Worm (Caenorhabditis elegans) whole organism, young adult: Measurements from ENCODE around the gene ttr-36.

Experiments used
- F22D6.2 ChIP-seq: sonication (generic microtip); optimal IDR thresholded peaks from 2 replicates; lab custom pipeline; 2016; ENCODE audit warnings: mild to moderate bottlenecking, missing genetic modification characterization, missing compliant biosample characterization
- attf-3 ChIP-seq: fragments of 200-800 bp; sonication (Bioruptor generic); conservative IDR thresholded peaks from 2 replicates; pipeline ENCODE4 v1.3.6; 2022; ENCODE audit warnings: missing genetic modification reagents, missing genetic modification characterization, missing compliant biosample characterization
- mes-4 ChIP-seq: sonication (generic microtip); optimal IDR thresholded peaks from 2 replicates; lab custom pipeline; 2016; ENCODE audit warnings: missing genotype, missing genetic modification characterization, missing compliant biosample characterization
- rec-8 ChIP-seq, 2 experiments: sonication (generic microtip); optimal IDR thresholded peaks; 2 replicates each; lab custom pipeline; 2016; ENCODE audit warnings: mild to moderate bottlenecking in 2 of 2, missing genetic modification characterization in 2 of 2, missing genetic modification reagents in 2 of 2, missing genotype in 2 of 2, missing biosample characterization in 1 of 2, missing compliant biosample characterization in 1 of 2, moderate library complexity in 1 of 2
- ztf-3 ChIP-seq: fragments of 200-800 bp; sonication (Bioruptor generic); optimal IDR thresholded peaks from 2 replicates; lab custom pipeline; 2018; ENCODE audit warnings: mild to moderate bottlenecking, missing genetic modification characterization, missing compliant biosample characterization

ce11 chrX:6507734-6508133 lies 3.0 kb upstream of the ttr-36 start:
- TF ChIP-seq ztf-3 (GFP tag; lab: Kevin White, UChicago) (no peak), attf-3 (GFP tag; lab: Robert Waterston, UW) (no peak), rec-8 (tag; optimal IDR thresholded peaks at IDR 0.05; lab: Kevin White, UChicago) (no peak), F22D6.2 (tag; lab: Kevin White, UChicago) (no peak), mes-4 (tag; lab: Kevin White, UChicago) (no peak)
